Worm (Caenorhabditis elegans) whole organism, L1 larva: ENCODE measurements around the gene F48F5.8.

ENCODE experiments used
- ama-1 ChIP-seq: fragments of 150-350 bp; optimal IDR thresholded peaks from 2 replicates; lab custom pipeline; 2014
- blmp-1 ChIP-seq: fragments of 150-350 bp; optimal IDR thresholded peaks from 2 replicates; lab custom pipeline; 2014; ENCODE audit warnings: missing biosample characterization, missing genetic modification characterization
- efl-3 ChIP-seq: fragments of 200-800 bp; sonication (Bioruptor generic); optimal IDR thresholded peaks from 2 replicates; lab custom pipeline; 2018; ENCODE audit warnings: mild to moderate bottlenecking, missing genetic modification characterization, missing compliant biosample characterization
- egl-27 ChIP-seq, 2 experiments: fragments of 150-350 bp in 1 of 2; sonication (generic microtip); optimal IDR thresholded peaks; 3 replicates each; lab custom pipeline; 2017 to 2018; ENCODE audit warnings: missing biosample characterization in 2 of 2, missing genetic modification characterization in 2 of 2, missing genetic modification reagents in 2 of 2
- lsy-2 ChIP-seq, 2 experiments: fragments of 150-350 bp; optimal IDR thresholded peaks; 2 replicates each; lab custom pipeline; 2014; ENCODE audit warnings: missing biosample characterization in 2 of 2, missing genetic modification characterization in 2 of 2
- mdl-1 ChIP-seq, 2 experiments: fragments of 150-350 bp; optimal IDR thresholded peaks; 2 replicates each; lab custom pipeline; 2014 to 2017; ENCODE audit warnings: missing biosample characterization in 2 of 2, missing genetic modification characterization in 2 of 2, inconsistent platforms in 1 of 2
- nhr-28 ChIP-seq: fragments of 150-350 bp; optimal IDR thresholded peaks from 2 replicates; lab custom pipeline; 2014; ENCODE audit warnings: missing biosample characterization, missing genetic modification characterization
- nhr-76 ChIP-seq: sonication (generic microtip); optimal IDR thresholded peaks from 2 replicates; lab custom pipeline; 2017; ENCODE audit warnings: missing biosample characterization, missing genetic modification characterization
- sptf-1 ChIP-seq: fragments of 150-350 bp; optimal IDR thresholded peaks from 2 replicates; lab custom pipeline; 2014; ENCODE audit warnings: missing biosample characterization, missing genetic modification characterization
- unc-62 ChIP-seq: fragments of 150-350 bp; optimal IDR thresholded peaks from 2 replicates; lab custom pipeline; 2014; ENCODE audit warnings: missing biosample characterization, missing genetic modification reagents, missing genetic modification characterization
- ztf-11 ChIP-seq, 2 experiments: sonication (generic microtip); optimal IDR thresholded peaks; 2 replicates each; lab custom pipeline; 2016 to 2017; ENCODE audit warnings: missing genetic modification characterization in 2 of 2, missing biosample characterization in 1 of 2, missing compliant biosample characterization in 1 of 2

DNA sequence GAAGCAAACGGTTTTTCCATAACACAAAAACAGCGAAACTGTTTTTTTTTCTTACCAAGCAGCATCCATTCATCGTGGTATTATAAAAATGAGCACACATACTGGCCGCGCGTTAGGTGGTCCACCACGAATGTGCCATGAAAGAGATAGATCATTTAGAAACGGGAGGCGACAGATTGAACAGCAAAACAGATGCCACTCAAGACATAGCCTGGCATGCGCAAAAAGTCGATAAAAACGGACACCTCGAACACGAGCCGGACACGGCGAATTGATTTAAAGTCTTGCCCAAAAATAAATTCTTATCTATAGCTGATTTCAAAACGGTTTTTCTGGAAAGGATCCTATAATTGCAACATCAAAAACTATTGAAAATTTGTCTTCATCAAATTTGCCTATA is 32.0 kb downstream of the F48F5.8 start:
- TF ChIP-seq sptf-1 (tag; lab: Kevin White, UChicago), result no peak
- TF ChIP-seq blmp-1 (tag; lab: Kevin White, UChicago), result no peak
- TF ChIP-seq nhr-76 (tag; lab: Kevin White, UChicago), result no peak
- no peak for TF ChIP-seq nhr-28 (tag; lab: Kevin White, UChicago)
- no peak for TF ChIP-seq ama-1 (lab: Kevin White, UChicago)
- no peak for TF ChIP-seq unc-62
- no peak for TF ChIP-seq efl-3 (GFP tag; lab: Kevin White, UChicago)
- no peak for TF ChIP-seq egl-27 (tag; optimal IDR thresholded peaks at IDR 0.05; lab: Kevin White, UChicago)
- TF ChIP-seq lsy-2 (tag; optimal IDR thresholded peaks at IDR 0.05; lab: Kevin White, UChicago), result no peak
- no peak for TF ChIP-seq ztf-11 (tag; optimal IDR thresholded peaks at IDR 0.05; lab: Kevin White, UChicago)
- no peak for TF ChIP-seq mdl-1 (tag; optimal IDR thresholded peaks at IDR 0.05; lab: Kevin White, UChicago)
